Worm (Caenorhabditis elegans): ENCODE measurements around the gene baz-2.

DNA sequence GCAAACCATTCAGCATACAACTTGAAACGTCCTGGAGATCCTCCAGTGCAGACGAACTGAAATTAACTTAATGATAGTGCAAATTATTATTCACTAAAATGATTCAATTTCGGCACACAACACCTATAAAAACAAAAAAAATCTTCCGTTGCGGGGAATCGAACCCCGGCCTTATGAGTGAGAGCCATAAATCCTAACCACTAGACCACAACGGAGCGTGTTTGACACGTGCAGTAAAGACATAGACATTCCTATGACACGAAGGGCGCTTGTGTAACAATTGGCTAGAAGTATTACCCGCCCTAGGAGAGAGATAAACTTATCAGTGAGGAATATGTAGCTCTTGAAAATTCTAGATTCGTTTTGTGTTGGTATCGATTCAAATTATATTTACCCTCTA lies 13.8 kb downstream of the baz-2 start:
- TF ChIP-seq fos-1 (tag; optimal IDR thresholded peaks at IDR 0.05) (no peak), unc-62 (GFP tag; optimal IDR thresholded peaks at IDR 0.05) (no peak), elt-1 (tag; optimal IDR thresholded peaks at IDR 0.05) (no peak), ztf-11 (tag; optimal IDR thresholded peaks at IDR 0.05) (no peak), daf-12 (tag; optimal IDR thresholded peaks at IDR 0.05) (no peak), snpc-4 (tag; optimal IDR thresholded peaks at IDR 0.05) (no peak)

Measured in whole organism, L3 larva.